Worm (Caenorhabditis elegans): ENCODE measurements around the gene madf-1.

madf-1 gene

DNA sequence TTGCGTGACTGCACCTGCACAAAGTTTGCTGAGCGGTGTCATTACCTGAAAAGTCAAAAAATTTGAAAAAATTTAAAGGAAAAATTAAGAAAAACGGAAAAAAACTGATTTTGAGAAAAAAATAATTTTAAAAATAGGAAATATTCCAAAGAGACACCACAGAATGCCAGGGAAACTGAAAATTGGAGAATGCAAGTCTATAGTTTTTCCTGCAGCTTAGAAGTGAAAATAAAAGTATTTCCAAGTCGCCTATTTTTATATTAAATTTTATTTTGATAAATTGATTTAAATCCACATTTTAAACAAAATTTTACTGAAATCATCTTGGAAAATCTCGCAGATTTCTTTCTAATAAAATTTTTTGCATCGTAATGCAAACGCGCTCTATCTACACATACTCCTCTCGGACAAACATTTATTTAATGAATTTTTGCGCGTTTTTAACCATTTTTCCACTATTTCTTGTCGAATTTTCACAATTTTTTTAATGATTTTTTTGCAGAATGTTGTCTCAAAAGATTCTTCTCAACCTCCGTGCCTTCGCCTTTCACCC is 35.1 kb downstream of the madf-1 start, which contains the start of the genes F56B3.11 and ech-5 (continued):
- peak; percentile 85 for TF ChIP-seq ahr-1 (tag; optimal IDR thresholded peaks at IDR 0.05)
- TF ChIP-seq ceh-19 (GFP tag; optimal IDR thresholded peaks at IDR 0.05), result peak; percentile 78
- peak; percentile 86 for TF ChIP-seq lim-6 (tag; optimal IDR thresholded peaks at IDR 0.05)
- peak; percentile 88 for TF ChIP-seq ceh-2 (tag; optimal IDR thresholded peaks at IDR 0.05)
- no peak for TF ChIP-seq elt-4 (tag; optimal IDR thresholded peaks at IDR 0.05)
- TF ChIP-seq K02D7.2 (tag; optimal IDR thresholded peaks at IDR 0.05), result no peak
- peak; percentile 93 for TF ChIP-seq fax-1 (tag; optimal IDR thresholded peaks at IDR 0.05)
- no peak for TF ChIP-seq nhr-11 (tag; optimal IDR thresholded peaks at IDR 0.05)
- TF ChIP-seq ceh-30 (tag; optimal IDR thresholded peaks at IDR 0.05), result no peak
- peak; percentile 94 for TF ChIP-seq ceh-31 (tag; optimal IDR thresholded peaks at IDR 0.05)
- TF ChIP-seq ceh-6 (GFP tag; optimal IDR thresholded peaks at IDR 0.05), result no peak
- peak; percentile 78 for TF ChIP-seq tbx-7 (tag; optimal IDR thresholded peaks at IDR 0.05)

ce11 chrIV:795383-795872 is 36.3 kb downstream of the madf-1 start, which contains the start of gene skr-18:
TSS of gene skr-18 (minus strand) at chrIV:795433.
- TF ChIP-seq ceh-45 (GFP tag; IDR thresholded peaks at IDR 0.05) (no peak), ama-1 (optimal IDR thresholded peaks at IDR 0.05) (no peak), ceh-9 (tag; optimal IDR thresholded peaks at IDR 0.05) (no peak), pha-2 (tag; optimal IDR thresholded peaks at IDR 0.05) (no peak), elt-4 (tag; optimal IDR thresholded peaks at IDR 0.05) (no peak), fkh-6 (tag; optimal IDR thresholded peaks at IDR 0.05) (no peak), ahr-1 (tag; optimal IDR thresholded peaks at IDR 0.05) (no peak), pat-9 (tag; optimal IDR thresholded peaks at IDR 0.05) (no peak), ttx-3 (tag; optimal IDR thresholded peaks at IDR 0.05) (no peak), tbx-2 (tag; optimal IDR thresholded peaks at IDR 0.05) (no peak), nhr-11 (tag; optimal IDR thresholded peaks at IDR 0.05) (no peak), fax-1 (tag; optimal IDR thresholded peaks at IDR 0.05) (no peak)

DNA sequence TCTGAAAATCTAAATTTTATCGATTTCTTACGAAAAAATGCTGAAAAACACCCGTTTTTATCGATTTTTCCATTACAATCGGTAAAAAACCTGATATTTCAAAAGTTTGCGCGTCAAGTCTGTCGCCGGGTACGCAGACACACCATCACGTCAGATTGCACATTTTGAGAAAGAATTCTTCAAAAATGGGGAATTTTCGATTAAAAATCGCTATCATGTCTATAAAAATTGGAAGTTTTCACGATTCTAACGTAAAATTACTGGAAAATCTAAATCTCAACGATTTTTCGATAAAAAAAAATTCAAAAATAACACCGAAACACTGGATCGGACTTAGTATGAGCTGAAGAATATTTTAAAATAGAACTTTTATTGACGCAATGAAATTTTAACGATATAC is 37.4 kb downstream of the madf-1 start, which contains the start of gene F56B3.4:
Gene F56B3.4, minus strand, starts transcription at position 1 of the 400 bp plus-strand sequence.
- TF ChIP-seq ceh-31 (tag; optimal IDR thresholded peaks at IDR 0.05) (no peak), pros-1 (tag; optimal IDR thresholded peaks at IDR 0.05) (no peak), ama-1 (optimal IDR thresholded peaks at IDR 0.05) (no peak), ceh-22 (tag; optimal IDR thresholded peaks at IDR 0.05) (no peak), unc-55 (GFP tag; optimal IDR thresholded peaks at IDR 0.05) (no peak), elt-2 (tag; optimal IDR thresholded peaks at IDR 0.05) (no peak), ceh-2 (tag; optimal IDR thresholded peaks at IDR 0.05) (no peak), fax-1 (tag; optimal IDR thresholded peaks at IDR 0.05) (no peak), dve-1 (tag; optimal IDR thresholded peaks at IDR 0.05) (no peak), odd-2 (tag; optimal IDR thresholded peaks at IDR 0.05) (no peak), F13H6.1 (tag; optimal IDR thresholded peaks at IDR 0.05) (no peak), npax-4 (tag; optimal IDR thresholded peaks at IDR 0.05) (no peak), pha-2 (tag; optimal IDR thresholded peaks at IDR 0.05) (no peak), pha-4 (tag; optimal IDR thresholded peaks at IDR 0.05) (no peak), ceh-18 (tag; optimal IDR thresholded peaks at IDR 0.05) (no peak), hlh-6 (tag; optimal IDR thresholded peaks at IDR 0.05) (no peak), K02D7.2 (tag; optimal IDR thresholded peaks at IDR 0.05) (no peak), ceh-30 (tag; optimal IDR thresholded peaks at IDR 0.05) (no peak), hlh-8 (tag; optimal IDR thresholded peaks at IDR 0.05) (no peak)

- TF ChIP-seq elt-4 (tag; optimal IDR thresholded peaks at IDR 0.05), result no peak
- no peak for TF ChIP-seq ceh-30 (tag; optimal IDR thresholded peaks at IDR 0.05)
- TF ChIP-seq K02D7.2 (tag; optimal IDR thresholded peaks at IDR 0.05), result no peak
- no peak for TF ChIP-seq lin-11 (tag; optimal IDR thresholded peaks at IDR 0.05)
- TF ChIP-seq ceh-24 (tag; optimal IDR thresholded peaks at IDR 0.05), result no peak
- no peak for TF ChIP-seq hlh-15 (tag; optimal IDR thresholded peaks at IDR 0.05)
- TF ChIP-seq fax-1 (tag; optimal IDR thresholded peaks at IDR 0.05), result no peak
- no peak for TF ChIP-seq nhr-11 (tag; optimal IDR thresholded peaks at IDR 0.05)
- TF ChIP-seq C38D4.7 (GFP tag; optimal IDR thresholded peaks at IDR 0.05), result no peak
- no peak for TF ChIP-seq unc-42 (tag; optimal IDR thresholded peaks at IDR 0.05)
- no peak for TF ChIP-seq ahr-1 (tag; optimal IDR thresholded peaks at IDR 0.05)
- TF ChIP-seq hlh-30 (tag; optimal IDR thresholded peaks at IDR 0.05; ENCODE audit: insufficient read depth), result no peak
- no peak for TF ChIP-seq tbx-7 (tag; optimal IDR thresholded peaks at IDR 0.05)
- TF ChIP-seq ceh-6 (GFP tag; optimal IDR thresholded peaks at IDR 0.05), result no peak
Measured at ce11 chrIV:787755-788154, 43.9 kb downstream of the madf-1 start, which contains the start of gene F56B3.6. TSS of gene F56B3.6 (plus strand) at chrIV:788055.

All from whole organism, late embryonic.